Worm (Caenorhabditis elegans) whole organism, mixed stage, embryonic: ENCODE measurements around the gene cyp-33C7.

Experiments used
- blmp-1 ChIP-seq: fragments of 150-350 bp; optimal IDR thresholded peaks from 2 replicates; lab custom pipeline; 2014; ENCODE audit warnings: missing biosample characterization, missing genetic modification characterization
- ces-1 ChIP-seq: fragments of 150-350 bp; optimal IDR thresholded peaks from 2 replicates; lab custom pipeline; 2014; ENCODE audit warnings: missing biosample characterization, missing genetic modification reagents, missing genetic modification characterization
- drap-1 ChIP-seq: fragments of 200-800 bp; sonication (Bioruptor generic); optimal IDR thresholded peaks from 3 replicates; lab custom pipeline; 2018; ENCODE audit warnings: mild to moderate bottlenecking, missing genetic modification characterization, missing compliant biosample characterization
- lin-13 ChIP-seq: fragments of 150-350 bp; optimal IDR thresholded peaks from 2 replicates; lab custom pipeline; 2014; ENCODE audit warnings: missing biosample characterization, missing genetic modification characterization
- lin-32 ChIP-seq: fragments of 200-800 bp; sonication (Bioruptor generic); optimal IDR thresholded peaks from 2 replicates; lab custom pipeline; 2018; ENCODE audit warnings: mild to moderate bottlenecking, missing genetic modification characterization, missing compliant biosample characterization
- mep-1 ChIP-seq: fragments of 150-350 bp; optimal IDR thresholded peaks from 2 replicates; lab custom pipeline; 2017; ENCODE audit warnings: missing biosample characterization, missing genetic modification reagents, missing genetic modification characterization, inconsistent platforms
- nhr-12 ChIP-seq: fragments of 150-350 bp; optimal IDR thresholded peaks from 2 replicates; lab custom pipeline; 2014; ENCODE audit warnings: missing biosample characterization, missing genetic modification characterization
- nhr-76 ChIP-seq: sonication (generic microtip); optimal IDR thresholded peaks from 2 replicates; lab custom pipeline; 2017; ENCODE audit warnings: missing biosample characterization, missing genetic modification characterization
- sem-2 ChIP-seq: fragments of 200-800 bp; sonication (Bioruptor generic); optimal IDR thresholded peaks from 2 replicates; lab custom pipeline; 2018; ENCODE audit warnings: mild to moderate bottlenecking, missing genetic modification characterization, missing compliant biosample characterization
- snpc-4 ChIP-seq: fragments of 150-350 bp; optimal IDR thresholded peaks from 2 replicates; lab custom pipeline; 2014; ENCODE audit warnings: missing biosample characterization, missing genetic modification characterization
- tbx-8 ChIP-seq: fragments of 200-800 bp; sonication (Bioruptor generic); optimal IDR thresholded peaks from 2 replicates; lab custom pipeline; 2018; ENCODE audit warnings: mild to moderate bottlenecking, missing genetic modification characterization, moderate library complexity, missing compliant biosample characterization
- unc-62 ChIP-seq: fragments of 150-350 bp; optimal IDR thresholded peaks from 2 replicates; lab custom pipeline; 2014; ENCODE audit warnings: missing biosample characterization, missing genetic modification reagents, missing genetic modification characterization
- zip-8 ChIP-seq: fragments of 150-350 bp; optimal IDR thresholded peaks from 2 replicates; lab custom pipeline; 2014; ENCODE audit warnings: missing biosample characterization, missing genetic modification characterization

ce11 chrV:2254553-2255124 lies 4.3 kb downstream of the cyp-33C7 start, which contains the start of gene str-253:
- no peak for TF ChIP-seq lin-13 (tag; lab: Kevin White, UChicago)
- no peak for TF ChIP-seq ces-1 (GFP tag; lab: Kevin White, UChicago)
- no peak for TF ChIP-seq sem-2 (GFP tag; lab: Kevin White, UChicago)
- no peak for TF ChIP-seq unc-62 (GFP tag; lab: Kevin White, UChicago)
- TF ChIP-seq nhr-12 (tag; lab: Kevin White, UChicago): no peak
- no peak for TF ChIP-seq snpc-4 (tag; lab: Kevin White, UChicago)
- no peak for TF ChIP-seq mep-1 (tag; lab: Kevin White, UChicago)
- no peak for TF ChIP-seq nhr-76 (tag; lab: Kevin White, UChicago)
- no peak for TF ChIP-seq lin-32
- no peak for TF ChIP-seq tbx-8 (GFP tag; lab: Kevin White, UChicago)
- no peak for TF ChIP-seq zip-8 (tag; lab: Kevin White, UChicago)
- TF ChIP-seq blmp-1: no peak
- no peak for TF ChIP-seq drap-1 (GFP tag; lab: Kevin White, UChicago)
